Worm (Caenorhabditis elegans) whole organism, early embryonic: ENCODE results near the gene tag-267.
"Not testable (repeated sequence)": the region's sequence is repeated elsewhere in the genome, so short reads cannot be mapped to it uniquely, and the experiment has no call there.

Experiments used
- aly-1 ChIP-seq: sonication (generic microtip); optimal IDR thresholded peaks from 2 replicates; lab custom pipeline; 2016; ENCODE audit warnings: missing genetic modification characterization, missing compliant biosample characterization
- ama-1 ChIP-seq: fragments of 150-350 bp; optimal IDR thresholded peaks from 2 replicates; lab custom pipeline; 2014
- ceh-36 ChIP-seq: sonication (generic microtip); optimal IDR thresholded peaks from 2 replicates; lab custom pipeline; 2016; ENCODE audit warnings: missing genetic modification characterization, inconsistent platforms, missing compliant biosample characterization
- ets-7 ChIP-seq: sonication (generic microtip); optimal IDR thresholded peaks from 2 replicates; lab custom pipeline; 2016; ENCODE audit warnings: missing genotype, missing genetic modification characterization, missing compliant biosample characterization
- flt-1 ChIP-seq: fragments of 200-800 bp; sonication (Bioruptor generic); IDR thresholded peaks from 2 replicates; pipeline ENCODE4 v1.3.6; 2022; ENCODE audit warnings: missing genetic modification characterization, missing compliant biosample characterization
- hmbx-1 ChIP-seq: sonication (generic microtip); optimal IDR thresholded peaks from 2 replicates; lab custom pipeline; 2016; ENCODE audit warnings: mild to moderate bottlenecking, missing genetic modification characterization, missing compliant biosample characterization
- hnd-1 ChIP-seq: sonication (generic microtip); optimal IDR thresholded peaks from 2 replicates; lab custom pipeline; 2016; ENCODE audit warnings: missing genetic modification characterization, missing compliant biosample characterization
- pes-1 ChIP-seq: fragments of 200-800 bp; sonication (Bioruptor generic); IDR thresholded peaks from 2 replicates; pipeline ENCODE4 v1.3.6; 2022; ENCODE audit warnings: missing genetic modification reagents, missing genetic modification characterization, missing compliant biosample characterization
- scrt-1 ChIP-seq: fragments of 200-800 bp; sonication (Bioruptor generic); IDR thresholded peaks from 2 replicates; pipeline ENCODE4 v1.3.6; 2022; ENCODE audit warnings: missing genetic modification characterization, missing compliant biosample characterization
- tbx-11 ChIP-seq: fragments of 200-800 bp; sonication (Bioruptor generic); IDR thresholded peaks from 2 replicates; pipeline ENCODE4 v1.3.6; 2022; ENCODE audit warnings: missing genetic modification characterization, missing compliant biosample characterization
- tbx-37 ChIP-seq: fragments of 200-800 bp; sonication (Bioruptor generic); conservative IDR thresholded peaks from 2 replicates; pipeline ENCODE4 v1.3.6; 2022; ENCODE audit warnings: missing genetic modification reagents, missing genetic modification characterization, missing compliant biosample characterization

The tag-267 gene

ce11 chrIII:675822-676221 lies 35.2 kb downstream of the tag-267 start, which contains the start of gene grk-2:
Gene grk-2, plus strand, starts transcription at chrIII:676122.
- TF ChIP-seq hnd-1 (tag; lab: Kevin White, UChicago) (no peak), ama-1 (lab: Kevin White, UChicago) (no peak), scrt-1 (GFP tag; lab: Robert Waterston, UW) (no peak), flt-1 (GFP tag; lab: Robert Waterston, UW) (no peak)

ce11 chrIII:683318-683717 lies 42.7 kb downstream of the tag-267 start, which contains the start of gene W02B3.4:
Gene W02B3.4, minus strand, starts transcription at chrIII:683418.
- TF ChIP-seq aly-1 (tag; lab: Kevin White, UChicago) (no peak), ets-7 (tag; lab: Kevin White, UChicago) (no peak), pes-1 (no peak), tbx-11 (GFP tag; lab: Robert Waterston, UW) (no peak), ceh-36 (tag; lab: Kevin White, UChicago) (no peak), hmbx-1 (tag; lab: Kevin White, UChicago) (no peak), scrt-1 (GFP tag; lab: Robert Waterston, UW) (no peak)

ce11 chrIII:688083-688482 lies 47.5 kb downstream of the tag-267 start:
- TF ChIP-seq hnd-1 (tag; lab: Kevin White, UChicago) (no peak), ama-1 (lab: Kevin White, UChicago) (no peak), tbx-37 (GFP tag; lab: Robert Waterston, UW) (no peak)

- not testable (repeated sequence) for TF ChIP-seq tbx-37 (GFP tag; lab: Robert Waterston, UW); ceh-36 (tag; lab: Kevin White, UChicago); scrt-1 (GFP tag; lab: Robert Waterston, UW)
Measured at ce11 chrIII:688869-689268, 48.3 kb downstream of the tag-267 start, which contains the start of gene elf-1. Gene elf-1, plus strand, starts transcription at chrIII:689169.
